Fruit fly (Drosophila melanogaster): Measurements from ENCODE around the gene CG43117.

- TF ChIP-seq EcR (GFP tag; optimal IDR thresholded peaks at IDR 0.05) (no peak), psq (optimal IDR thresholded peaks at IDR 0.05) (no peak), Dll (optimal IDR thresholded peaks at IDR 0.05) (no peak), usp (GFP tag; optimal IDR thresholded peaks at IDR 0.05) (no peak), pan (optimal IDR thresholded peaks at IDR 0.05) (no peak)
These were observed 23.4 kb downstream of the CG43117 start for dm6 chr3R:26478040-26478439.

Data from whole organism.